Fruit fly (Drosophila melanogaster) S2 (cell line): ENCODE data around the gene CG15198.

ENCODE experiments used
- CG8478 ChIP-seq: fragments of >200 bp; optimal IDR thresholded peaks from 2 replicates; lab custom pipeline; 2018
- CTCF ChIP-seq, 2 experiments: fragments of >200 bp; optimal IDR thresholded peaks; 2 replicates each; lab custom pipeline; 2018

DNA sequence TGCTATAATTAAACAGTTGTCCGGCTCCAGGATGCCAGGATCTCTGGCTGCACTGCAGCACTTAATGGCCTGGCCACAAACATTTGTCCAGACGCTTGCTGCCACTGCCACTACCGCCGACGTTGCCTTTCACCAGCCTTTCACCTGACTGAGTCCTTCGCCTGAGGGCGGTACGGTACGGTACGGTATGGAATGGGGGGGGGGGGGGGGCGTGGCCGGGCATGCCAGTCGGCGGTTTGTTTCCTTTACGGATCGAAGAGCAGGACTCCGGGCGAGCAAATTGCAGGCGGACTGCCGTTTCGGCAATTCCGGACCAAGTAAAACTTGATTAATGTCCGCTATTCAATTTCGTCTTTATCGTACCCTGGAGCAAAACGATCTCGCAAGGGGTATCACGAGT lies 44.9 kb upstream of the CG15198 start:
- TF ChIP-seq CG8478 (lab: Kevin White, UChicago) (no peak), CTCF (optimal IDR thresholded peaks at IDR 0.05; lab: Kevin White, UChicago) (no peak)
